Worm (Caenorhabditis elegans): ENCODE data around the gene C18H7.12.

ce11 chrIV:606055-606454 lies 18.4 kb upstream of the C18H7.12 start, which contains the start of gene inx-18:
- no peak for TF ChIP-seq efl-1 (optimal IDR thresholded peaks at IDR 0.05)
- no peak for TF ChIP-seq efl-1 (GFP tag; optimal IDR thresholded peaks at IDR 0.05 in 1 of 2)
- no peak for TF ChIP-seq zip-4 (GFP tag; optimal IDR thresholded peaks at IDR 0.05)
- TF ChIP-seq unc-62 (GFP tag; optimal IDR thresholded peaks at IDR 0.05) = no peak
- no peak for TF ChIP-seq nhr-237 (tag; optimal IDR thresholded peaks at IDR 0.05)
- no peak for TF ChIP-seq aly-2 (tag; optimal IDR thresholded peaks at IDR 0.05)
- TF ChIP-seq nhr-19 (GFP tag; conservative IDR thresholded peaks at IDR 0.05) = no peak
- TF ChIP-seq egl-27 (tag; optimal IDR thresholded peaks at IDR 0.05) = no peak
- TF ChIP-seq nhr-12 (tag; optimal IDR thresholded peaks at IDR 0.05) = no peak
- no peak for TF ChIP-seq nhr-77 (tag; optimal IDR thresholded peaks at IDR 0.05)
- TF ChIP-seq mdl-1 (tag; optimal IDR thresholded peaks at IDR 0.05) = no peak
- TF ChIP-seq fos-1 (tag; optimal IDR thresholded peaks at IDR 0.05) = no peak
